Worm (Caenorhabditis elegans) whole organism, young adult: ENCODE results near the gene F10G2.2.

Experiments used
- pha-4 ChIP-seq: fragments of 150-350 bp; sonication (generic microtip); optimal IDR thresholded peaks from 2 replicates; lab custom pipeline; 2014; ENCODE audit warnings: missing biosample characterization, missing genetic modification reagents, missing genetic modification characterization
- unc-62 ChIP-seq: fragments of 150-350 bp; optimal IDR thresholded peaks from 2 replicates; lab custom pipeline; 2014; ENCODE audit warnings: missing biosample characterization, missing genetic modification reagents, missing genetic modification characterization

ce11 chrV:7320909-7321308, 10.1 kb upstream of the F10G2.2 start, which contains the start of gene lmd-4:
- no peak for TF ChIP-seq unc-62 (GFP tag; lab: Kevin White, UChicago)
- no peak for TF ChIP-seq pha-4 (tag; lab: Kevin White, UChicago)
